Worm (Caenorhabditis elegans): ENCODE data around the gene sqv-1.

sqv-1 gene

DNA sequence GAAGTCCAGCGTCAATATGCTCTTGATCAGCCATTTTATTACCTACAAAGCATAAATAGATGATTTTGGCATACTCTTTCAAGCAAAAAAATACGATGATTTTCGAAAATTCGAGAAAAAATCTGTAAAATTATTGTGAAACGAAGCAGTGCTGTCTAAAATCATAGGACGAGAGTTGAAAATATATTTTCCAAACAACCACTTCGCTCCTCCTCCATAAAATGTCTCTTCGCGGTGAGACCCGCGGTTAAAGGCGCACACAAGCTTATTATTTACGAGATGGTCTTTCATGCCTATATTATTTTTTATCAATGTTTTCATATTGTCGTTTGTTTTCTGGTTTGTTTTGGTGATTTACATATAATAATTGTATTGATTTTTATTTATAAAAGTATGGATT is 18.4 kb downstream of the sqv-1 start, which contains the start of gene nap-1 (continued):
- TF ChIP-seq pha-4 (tag; optimal IDR thresholded peaks at IDR 0.05) (peak; percentile 95), ceh-16 (tag; optimal IDR thresholded peaks at IDR 0.05) (no peak), nhr-76 (tag; optimal IDR thresholded peaks at IDR 0.05) (no peak), pqm-1 (tag; optimal IDR thresholded peaks at IDR 0.05) (peak; percentile 43), fkh-2 (tag; optimal IDR thresholded peaks at IDR 0.05) (no peak), elt-3 (tag; optimal IDR thresholded peaks at IDR 0.05) (no peak), ztf-4 (tag; optimal IDR thresholded peaks at IDR 0.05) (peak; percentile 62), tbx-2 (tag; optimal IDR thresholded peaks at IDR 0.05) (no peak), nhr-77 (tag; optimal IDR thresholded peaks at IDR 0.05) (no peak), sea-2 (GFP tag; optimal IDR thresholded peaks at IDR 0.05) (no peak), nfya-1 (tag; optimal IDR thresholded peaks at IDR 0.05; ENCODE audit: insufficient read depth) (peak; percentile 87), hmg-11 (tag; optimal IDR thresholded peaks at IDR 0.05) (peak; percentile 68), ZK546.5 (tag; optimal IDR thresholded peaks at IDR 0.05) (no peak), nhr-12 (tag; optimal IDR thresholded peaks at IDR 0.05) (no peak), ztf-11 (tag; optimal IDR thresholded peaks at IDR 0.05) (no peak), unc-62 (GFP tag; optimal IDR thresholded peaks at IDR 0.05) (peak; percentile 26), eor-1 (tag; optimal IDR thresholded peaks at IDR 0.05) (no peak), unc-39 (tag; optimal IDR thresholded peaks at IDR 0.05) (no peak)

DNA sequence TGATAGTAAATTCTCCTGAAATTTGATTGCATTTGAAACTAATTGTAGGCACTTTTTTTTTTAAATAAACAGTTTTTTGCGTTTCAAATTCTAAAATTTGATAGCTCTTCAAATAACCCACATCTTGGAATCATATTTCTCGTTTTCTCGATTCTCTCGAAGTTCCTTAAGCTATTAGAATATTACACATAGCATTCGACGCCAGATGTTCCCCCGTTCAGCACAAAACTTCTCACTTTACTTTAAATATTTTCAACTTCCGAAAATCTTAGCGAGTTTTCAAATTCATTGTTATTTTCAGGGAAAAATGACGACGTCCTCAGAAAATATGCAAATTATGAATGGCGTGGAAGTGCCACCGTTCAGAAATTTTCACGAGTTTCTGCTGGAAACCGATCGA is 18.8 kb downstream of the sqv-1 start, which contains the start of gene praf-3:
Gene praf-3 (plus strand): TSS at position 301 of the 400 bp plus-strand sequence.
- no peak for TF ChIP-seq R02D3.7 (tag; optimal IDR thresholded peaks at IDR 0.05)
- no peak for TF ChIP-seq elt-2 (tag; optimal IDR thresholded peaks at IDR 0.05)
- no peak for TF ChIP-seq ceh-16 (tag; optimal IDR thresholded peaks at IDR 0.05)
- no peak for TF ChIP-seq daf-12 (tag; optimal IDR thresholded peaks at IDR 0.05)
- no peak for TF ChIP-seq ama-1 (optimal IDR thresholded peaks at IDR 0.05)
- TF ChIP-seq ceh-9 (tag; optimal IDR thresholded peaks at IDR 0.05), result no peak
- TF ChIP-seq nhr-11 (tag; optimal IDR thresholded peaks at IDR 0.05), result no peak
- TF ChIP-seq sea-2 (GFP tag; optimal IDR thresholded peaks at IDR 0.05), result no peak
- TF ChIP-seq unc-62 (GFP tag; optimal IDR thresholded peaks at IDR 0.05), result no peak
- no peak for TF ChIP-seq mml-1 (tag; optimal IDR thresholded peaks at IDR 0.05)
- no peak for TF ChIP-seq nhr-43 (tag; optimal IDR thresholded peaks at IDR 0.05; ENCODE audit: poor library complexity, severe bottlenecking)
- no peak for TF ChIP-seq eor-1 (tag; optimal IDR thresholded peaks at IDR 0.05)
- no peak for TF ChIP-seq nhr-23 (tag; optimal IDR thresholded peaks at IDR 0.05)
- no peak for TF ChIP-seq nfya-1 (tag; optimal IDR thresholded peaks at IDR 0.05; ENCODE audit: insufficient read depth)
- no peak for TF ChIP-seq fos-1 (tag; optimal IDR thresholded peaks at IDR 0.05)
- no peak for TF ChIP-seq nhr-76 (tag; optimal IDR thresholded peaks at IDR 0.05)
- TF ChIP-seq zag-1 (tag; optimal IDR thresholded peaks at IDR 0.05), result no peak
- TF ChIP-seq fkh-10 (GFP tag; optimal IDR thresholded peaks at IDR 0.05), result no peak
- no peak for TF ChIP-seq lin-39 (tag; optimal IDR thresholded peaks at IDR 0.05)

DNA sequence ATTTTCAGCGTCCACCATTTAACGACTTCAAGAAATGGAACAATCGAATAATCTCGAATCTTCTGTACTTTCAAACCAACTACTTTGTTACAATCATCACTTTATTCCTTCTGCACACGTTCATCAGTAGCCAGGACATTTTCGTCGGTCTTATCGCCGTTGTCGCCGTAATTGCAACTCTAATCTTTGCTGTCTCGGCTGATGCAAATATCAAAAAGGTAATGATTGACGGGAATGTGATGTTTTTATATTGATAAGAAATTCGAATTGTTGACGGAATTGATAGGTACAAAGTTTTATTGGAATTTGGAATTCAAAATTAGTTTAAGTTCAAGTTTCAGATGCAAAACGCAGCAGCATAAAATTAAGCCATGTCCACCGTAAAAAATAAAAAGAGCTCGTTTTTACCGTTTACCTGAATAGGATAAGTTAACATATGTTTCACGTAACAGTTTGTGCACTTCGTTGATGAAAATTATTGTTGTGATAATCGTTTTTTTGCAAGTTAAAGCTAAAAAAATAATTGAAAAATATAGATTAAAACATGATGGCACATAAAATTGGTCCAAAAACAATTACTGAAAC is 19.4 kb downstream of the sqv-1 start:
- TF ChIP-seq elt-2 (tag; optimal IDR thresholded peaks at IDR 0.05), result peak; percentile 97
- no peak for TF ChIP-seq mdl-1 (tag; optimal IDR thresholded peaks at IDR 0.05)
- TF ChIP-seq unc-62 (GFP tag; optimal IDR thresholded peaks at IDR 0.05), result no peak
- TF ChIP-seq sea-2 (GFP tag; optimal IDR thresholded peaks at IDR 0.05), result no peak
- no peak for TF ChIP-seq eor-1 (tag; optimal IDR thresholded peaks at IDR 0.05)
- TF ChIP-seq R02D3.7 (tag; optimal IDR thresholded peaks at IDR 0.05), result no peak
- no peak for TF ChIP-seq fkh-2 (tag; optimal IDR thresholded peaks at IDR 0.05)
- no peak for TF ChIP-seq nhr-67 (tag; optimal IDR thresholded peaks at IDR 0.05)
- TF ChIP-seq nhr-25 (tag; optimal IDR thresholded peaks at IDR 0.05), result no peak
- TF ChIP-seq nhr-23 (tag; optimal IDR thresholded peaks at IDR 0.05), result no peak
- peak; percentile 59 for TF ChIP-seq pha-4 (tag; optimal IDR thresholded peaks at IDR 0.05)
- no peak for TF ChIP-seq lin-39 (tag; optimal IDR thresholded peaks at IDR 0.05)
- no peak for TF ChIP-seq fkh-10 (GFP tag; optimal IDR thresholded peaks at IDR 0.05)
- peak; percentile 32 for TF ChIP-seq jun-1 (tag; optimal IDR thresholded peaks at IDR 0.05)
- no peak for TF ChIP-seq nfya-1 (tag; optimal IDR thresholded peaks at IDR 0.05; ENCODE audit: insufficient read depth)
- TF ChIP-seq ztf-4 (tag; optimal IDR thresholded peaks at IDR 0.05), result no peak
- no peak for TF ChIP-seq elt-1 (tag; optimal IDR thresholded peaks at IDR 0.05)
- no peak for TF ChIP-seq ceh-28 (tag; optimal IDR thresholded peaks at IDR 0.05)
- no peak for TF ChIP-seq nhr-12 (tag; optimal IDR thresholded peaks at IDR 0.05)
- no peak for TF ChIP-seq ZK546.5 (tag; optimal IDR thresholded peaks at IDR 0.05)
- peak; percentile 89 for TF ChIP-seq pqm-1 (tag; optimal IDR thresholded peaks at IDR 0.05)
- TF ChIP-seq nhr-43 (tag; optimal IDR thresholded peaks at IDR 0.05; ENCODE audit: poor library complexity, severe bottlenecking), result no peak
- TF ChIP-seq nhr-76 (tag; optimal IDR thresholded peaks at IDR 0.05), result no peak
- TF ChIP-seq elt-3 (tag; optimal IDR thresholded peaks at IDR 0.05), result no peak

Measured in whole organism, L3 larva.